Worm (Caenorhabditis elegans) whole organism, L3 larva: ENCODE measurements around the gene Y67D2.2.

ENCODE experiments used
- ZK546.5 ChIP-seq: sonication (generic microtip); optimal IDR thresholded peaks from 2 replicates; lab custom pipeline; 2017; ENCODE audit warnings: missing biosample characterization, missing genetic modification characterization
- ceh-82 ChIP-seq: fragments of 150-350 bp; optimal IDR thresholded peaks from 2 replicates; lab custom pipeline; 2014; ENCODE audit warnings: missing biosample characterization, missing genetic modification characterization
- ceh-9 ChIP-seq: sonication (generic microtip); optimal IDR thresholded peaks from 2 replicates; lab custom pipeline; 2018; ENCODE audit warnings: missing biosample characterization, missing genetic modification characterization
- elt-3 ChIP-seq, 3 experiments: fragments of 150-350 bp in 1 of 3; sonication (generic microtip) in 2 of 3; optimal IDR thresholded peaks; 2 replicates in 2 of 3; 4 replicates in 1 of 3; lab custom pipeline; 2014 to 2017; ENCODE audit warnings: missing biosample characterization in 3 of 3, missing genetic modification characterization in 3 of 3
- nhr-28 ChIP-seq: fragments of 150-350 bp; optimal IDR thresholded peaks from 2 replicates; lab custom pipeline; 2014; ENCODE audit warnings: missing biosample characterization, missing genetic modification characterization
- nhr-76 ChIP-seq: fragments of 150-350 bp; sonication (generic microtip); optimal IDR thresholded peaks from 5 replicates; lab custom pipeline; 2014; ENCODE audit warnings: missing biosample characterization, missing genetic modification characterization

DNA sequence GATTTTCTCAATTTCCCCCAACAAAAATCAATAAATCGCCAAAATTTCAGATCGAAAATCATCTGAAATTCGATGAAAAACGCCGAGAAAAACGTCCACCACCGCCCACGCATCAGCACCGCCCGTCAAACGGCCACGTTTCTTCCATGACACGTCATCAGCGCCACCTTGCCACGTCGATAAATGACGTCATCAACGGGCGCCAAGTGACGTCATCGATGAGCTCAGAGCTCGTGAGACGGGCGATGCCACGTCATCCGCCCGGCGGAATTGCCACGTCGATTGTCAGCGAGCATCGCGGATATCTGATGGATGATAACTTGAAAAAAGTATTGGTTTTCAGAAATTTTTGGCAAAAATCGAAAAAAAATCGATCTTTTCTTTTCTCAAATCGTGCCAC, 20.4 kb downstream of the Y67D2.2 start:
- TF ChIP-seq nhr-28 (tag; lab: Kevin White, UChicago) (no peak), nhr-76 (tag; lab: Kevin White, UChicago) (no peak), ZK546.5 (no peak), elt-3 (tag; optimal IDR thresholded peaks at IDR 0.05; lab: Kevin White, UChicago) (no peak), ceh-9 (tag; lab: Kevin White, UChicago) (no peak), ceh-82 (tag; lab: Kevin White, UChicago) (no peak)
